Fruit fly (Drosophila melanogaster) whole organism, embryonic: Measurements from ENCODE around the gene Dsp1.

Source experiments
- Asciz ChIP-seq: fragments of 200-800 bp; sonication (Bioruptor generic); optimal IDR thresholded peaks from 2 replicates; lab custom pipeline; 2017; ENCODE audit warnings: missing biosample characterization, mild to moderate bottlenecking, missing genetic modification characterization, missing genetic modification reagents
- CG10543 ChIP-seq: fragments of 200-800 bp; sonication (Bioruptor generic); optimal IDR thresholded peaks from 3 replicates; lab custom pipeline; 2017; ENCODE audit warnings: missing biosample characterization, mild to moderate bottlenecking, missing genetic modification characterization, moderate library complexity
- CG10565 ChIP-seq: fragments of 200-800 bp; sonication (Bioruptor generic); optimal IDR thresholded peaks from 3 replicates; lab custom pipeline; 2016; ENCODE audit warnings: missing biosample characterization, mild to moderate bottlenecking, missing genetic modification characterization
- CG11085 ChIP-seq: fragments of 200-800 bp; sonication (Bioruptor generic); IDR thresholded peaks from 2 replicates; pipeline ENCODE4 v1.3.6; 2022; ENCODE audit warnings: missing biosample characterization, missing genetic modification characterization
- CG14014 ChIP-seq: fragments of 200-800 bp; sonication (Bioruptor generic); IDR thresholded peaks from 2 replicates; pipeline ENCODE4 v1.3.6; 2022; ENCODE audit warnings: missing biosample characterization, missing genetic modification characterization
- CG18599 ChIP-seq: fragments of 200-800 bp; sonication (Bioruptor generic); optimal IDR thresholded peaks from 3 replicates; lab custom pipeline; 2017; ENCODE audit warnings: missing biosample characterization, missing genetic modification characterization, mild to moderate bottlenecking, moderate library complexity, missing genetic modification reagents
- CG2116 ChIP-seq: fragments of 200-800 bp; sonication (Bioruptor generic); optimal IDR thresholded peaks from 3 replicates; lab custom pipeline; 2018; ENCODE audit warnings: missing biosample characterization, mild to moderate bottlenecking, missing genetic modification characterization
- CG42726 ChIP-seq: fragments of 200-800 bp; sonication (Bioruptor generic); IDR thresholded peaks from 2 replicates; pipeline ENCODE4 v1.3.6; 2022; ENCODE audit warnings: missing biosample characterization, missing genetic modification characterization; ENCODE audit not compliant: partially characterized antibody
- CG6254 ChIP-seq: fragments of 200-800 bp; sonication (Bioruptor generic); optimal IDR thresholded peaks from 3 replicates; lab custom pipeline; 2017; ENCODE audit warnings: mild to moderate bottlenecking, missing biosample characterization, missing genetic modification reagents, missing genetic modification characterization
- CG6272 ChIP-seq: fragments of 200-800 bp; sonication (Bioruptor generic); IDR thresholded peaks from 2 replicates; pipeline ENCODE4 v1.3.6; 2022; ENCODE audit warnings: missing biosample characterization, missing genetic modification characterization
- CG6654 ChIP-seq: fragments of 200-800 bp; sonication (Bioruptor generic); optimal IDR thresholded peaks from 2 replicates; lab custom pipeline; 2017; ENCODE audit warnings: missing biosample characterization, mild to moderate bottlenecking, missing genetic modification characterization
- CG6791 ChIP-seq: fragments of 200-800 bp; sonication (Bioruptor generic); IDR thresholded peaks from 3 replicates; pipeline ENCODE4 v1.3.6; 2022; ENCODE audit warnings: missing biosample characterization, missing genetic modification characterization; ENCODE audit not compliant: partially characterized antibody
- CG8281 ChIP-seq: fragments of 200-800 bp; sonication (Bioruptor generic); optimal IDR thresholded peaks from 2 replicates; lab custom pipeline; 2018; ENCODE audit warnings: missing biosample characterization, mild to moderate bottlenecking, missing genetic modification characterization, moderate library complexity
- CG8388 ChIP-seq: fragments of 200-800 bp; sonication (Bioruptor generic); optimal IDR thresholded peaks from 2 replicates; lab custom pipeline; 2019; ENCODE audit warnings: missing biosample characterization, mild to moderate bottlenecking, missing genetic modification characterization, moderate library complexity
- CG9215 ChIP-seq: fragments of 200-800 bp; sonication (Bioruptor generic); IDR thresholded peaks from 2 replicates; pipeline ENCODE4 v1.3.6; 2022; ENCODE audit warnings: missing biosample characterization, missing genetic modification characterization
- CG9797 ChIP-seq: fragments of 200-800 bp; sonication (Bioruptor generic); optimal IDR thresholded peaks from 3 replicates; lab custom pipeline; 2018; ENCODE audit warnings: missing biosample characterization, mild to moderate bottlenecking, missing genetic modification characterization
- CTCF ChIP-seq: fragments of 200-800 bp; sonication (Bioruptor generic); optimal IDR thresholded peaks from 2 replicates; lab custom pipeline; 2017; ENCODE audit warnings: missing biosample characterization, mild to moderate bottlenecking, missing genetic modification characterization, moderate library complexity
- D19A ChIP-seq: fragments of 200-800 bp; optimal IDR thresholded peaks from 3 replicates; lab custom pipeline; 2019; ENCODE audit warnings: missing biosample characterization, mild to moderate bottlenecking, missing genetic modification characterization, moderate library complexity
- Fer1 ChIP-seq: fragments of 200-800 bp; sonication (Bioruptor generic); optimal IDR thresholded peaks from 2 replicates; lab custom pipeline; 2017; ENCODE audit warnings: missing biosample characterization, mild to moderate bottlenecking, missing genetic modification characterization
- Gug ChIP-seq: fragments of 200-800 bp; sonication (Bioruptor generic); IDR thresholded peaks from 4 replicates; pipeline ENCODE4 v1.3.6; 2022; ENCODE audit warnings: missing biosample characterization, missing genetic modification characterization
- HmgD ChIP-seq: fragments of 200-800 bp; sonication (Bioruptor generic); optimal IDR thresholded peaks from 3 replicates; lab custom pipeline; 2016; ENCODE audit warnings: missing biosample characterization, missing genetic modification characterization
- Hmr ChIP-seq: fragments of 200-800 bp; sonication (Bioruptor generic); optimal IDR thresholded peaks from 3 replicates; lab custom pipeline; 2017; ENCODE audit warnings: mild to moderate bottlenecking, missing biosample characterization, missing genetic modification reagents, missing genetic modification characterization
- Hsf ChIP-seq: fragments of 200-800 bp; sonication (Bioruptor generic); optimal IDR thresholded peaks from 3 replicates; lab custom pipeline; 2016; ENCODE audit warnings: missing biosample characterization, missing genetic modification characterization
- NC2α ChIP-seq: fragments of 200-800 bp; sonication (Bioruptor generic); optimal IDR thresholded peaks from 2 replicates; lab custom pipeline; 2016; ENCODE audit warnings: missing biosample characterization, missing genetic modification characterization
- NC2β ChIP-seq: fragments of 200-800 bp; sonication (Bioruptor generic); optimal IDR thresholded peaks from 2 replicates; lab custom pipeline; 2016; ENCODE audit warnings: missing biosample characterization, missing genetic modification characterization
- PHDP ChIP-seq: fragments of 200-800 bp; sonication (Bioruptor generic); optimal IDR thresholded peaks from 3 replicates; lab custom pipeline; 2018; ENCODE audit warnings: missing biosample characterization, mild to moderate bottlenecking, missing genetic modification characterization, moderate library complexity
- Pdp1 ChIP-seq, 2 experiments: fragments of 200-800 bp; sonication (Bioruptor generic); optimal IDR thresholded peaks; 3 replicates each; lab custom pipeline; 2016; ENCODE audit warnings: missing biosample characterization in 2 of 2, missing genetic modification characterization in 2 of 2, mild to moderate bottlenecking in 1 of 2, moderate library complexity in 1 of 2
- Side ChIP-seq: fragments of 200-800 bp; sonication (Bioruptor generic); optimal IDR thresholded peaks from 2 replicates; lab custom pipeline; 2016; ENCODE audit warnings: missing biosample characterization, missing genetic modification characterization
- Trl ChIP-seq, 3 experiments: fragments of >200 bp in 2 of 3; fragments of 200-800 bp in 1 of 3; sonication (Bioruptor generic) in 1 of 3; optimal IDR thresholded peaks; 2 replicates in 1 of 3; 3 replicates in 2 of 3; lab custom pipeline; 2016 to 2017; ENCODE audit warnings: missing biosample characterization in 1 of 3, missing genetic modification characterization in 1 of 3
- bab2 ChIP-seq: fragments of 200-800 bp; sonication (Bioruptor generic); optimal IDR thresholded peaks from 2 replicates; lab custom pipeline; 2016; ENCODE audit warnings: missing biosample characterization, missing genetic modification characterization
- caup ChIP-seq: fragments of 200-800 bp; sonication (Bioruptor generic); optimal IDR thresholded peaks from 3 replicates; lab custom pipeline; 2017; ENCODE audit warnings: missing biosample characterization, mild to moderate bottlenecking, missing genetic modification characterization, moderate library complexity; ENCODE audit not compliant: severe bottlenecking
- da ChIP-seq: fragments of 200-800 bp; sonication (Bioruptor generic); optimal IDR thresholded peaks from 2 replicates; lab custom pipeline; 2016; ENCODE audit warnings: missing biosample characterization, missing genetic modification characterization
- dmrt11E ChIP-seq: fragments of 200-800 bp; sonication (Bioruptor generic); optimal IDR thresholded peaks from 3 replicates; lab custom pipeline; 2018; ENCODE audit warnings: missing biosample characterization, mild to moderate bottlenecking, missing genetic modification characterization, moderate library complexity
- h ChIP-seq: fragments of >200 bp; optimal IDR thresholded peaks from 2 replicates; lab custom pipeline; 2017
- inv ChIP-seq: fragments of 200-800 bp; sonication (Bioruptor generic); IDR thresholded peaks from 2 replicates; pipeline ENCODE4 v1.3.6; 2022; ENCODE audit warnings: missing biosample characterization, missing genetic modification characterization; ENCODE audit not compliant: partially characterized antibody
- lilli ChIP-seq: fragments of 200-800 bp; sonication (Bioruptor generic); optimal IDR thresholded peaks from 3 replicates; lab custom pipeline; 2016; ENCODE audit warnings: missing biosample characterization, missing genetic modification characterization
- maf-S ChIP-seq: fragments of 200-800 bp; sonication (Bioruptor generic); optimal IDR thresholded peaks from 2 replicates; lab custom pipeline; 2016; ENCODE audit warnings: missing biosample characterization, missing genetic modification characterization
- nmo ChIP-seq: fragments of 200-800 bp; sonication (Bioruptor generic); optimal IDR thresholded peaks from 2 replicates; lab custom pipeline; 2018; ENCODE audit warnings: missing biosample characterization, mild to moderate bottlenecking, missing genetic modification characterization, moderate library complexity
- nom ChIP-seq: fragments of 200-800 bp; sonication (Bioruptor generic); optimal IDR thresholded peaks from 2 replicates; lab custom pipeline; 2017; ENCODE audit warnings: missing biosample characterization, missing genetic modification characterization, mild to moderate bottlenecking, moderate library complexity, missing genetic modification reagents
- phol ChIP-seq: fragments of 200-800 bp; sonication (Bioruptor generic); optimal IDR thresholded peaks from 3 replicates; lab custom pipeline; 2018; ENCODE audit warnings: missing biosample characterization, mild to moderate bottlenecking, missing genetic modification characterization, moderate library complexity
- psq ChIP-seq: fragments of 200-800 bp; sonication (Bioruptor generic); optimal IDR thresholded peaks from 2 replicates; lab custom pipeline; 2017; ENCODE audit warnings: missing biosample characterization, missing genetic modification characterization
- ranshi ChIP-seq: fragments of 200-800 bp; sonication (Bioruptor generic); IDR thresholded peaks from 2 replicates; pipeline ENCODE4 v1.3.6; 2022; ENCODE audit warnings: missing biosample characterization, missing genetic modification characterization
- row ChIP-seq: fragments of 200-800 bp; sonication (Bioruptor generic); IDR thresholded peaks from 3 replicates; pipeline ENCODE4 v1.3.6; 2022; ENCODE audit warnings: missing biosample characterization, missing genetic modification characterization
- ssp ChIP-seq: fragments of 200-800 bp; sonication (Bioruptor generic); IDR thresholded peaks from 2 replicates; pipeline ENCODE4 v1.3.6; 2022; ENCODE audit warnings: missing biosample characterization, missing genetic modification characterization
- stc ChIP-seq: fragments of 200-800 bp; sonication (Bioruptor generic); IDR thresholded peaks from 2 replicates; pipeline ENCODE4 v1.3.6; 2022; ENCODE audit warnings: missing biosample characterization, missing genetic modification characterization
- tin ChIP-seq: fragments of 200-800 bp; sonication (Bioruptor generic); optimal IDR thresholded peaks from 3 replicates; lab custom pipeline; 2016; ENCODE audit warnings: missing biosample characterization, missing genetic modification characterization
- tll ChIP-seq, 2 experiments: fragments of 200-800 bp in 1 of 2; fragments of >200 bp in 1 of 2; sonication (Bioruptor generic) in 1 of 2; optimal IDR thresholded peaks; 2 replicates each; lab custom pipeline; 2017 to 2019; ENCODE audit warnings: missing biosample characterization in 2 of 2, missing genetic modification characterization in 2 of 2, mild to moderate bottlenecking in 1 of 2, moderate library complexity in 1 of 2
- zen2 ChIP-seq: fragments of 200-800 bp; sonication (Bioruptor generic); IDR thresholded peaks from 3 replicates; pipeline ENCODE4 v1.3.6; 2022; ENCODE audit warnings: missing biosample characterization, missing genetic modification characterization; ENCODE audit not compliant: partially characterized antibody

The Dsp1 gene

dm6 chrX:16286083-16286666 is 47.2 kb upstream of the Dsp1 start, which contains the start of gene UQCR-14 (continued):
- 0 out of 2 replicates have a peak, but pooled peaks have one; percentile 27 for TF ChIP-seq ranshi
- TF ChIP-seq tin (GFP tag; lab: Kevin White, UChicago) = no peak
- TF ChIP-seq inv (GFP tag; lab: Robert Waterston, UW) = peak; percentile 95
- TF ChIP-seq da (GFP tag; lab: Kevin White, UChicago) = no peak
- peak; percentile 3 for TF ChIP-seq CG10543 (GFP tag; lab: Kevin White, UChicago)
- TF ChIP-seq CG8281 (tag; lab: Kevin White, UChicago) = no peak
- TF ChIP-seq tll (GFP tag; optimal IDR thresholded peaks at IDR 0.05; lab: Kevin White, UChicago) = no peak
- no peak for TF ChIP-seq HmgD (GFP tag; lab: Kevin White, UChicago)
- no peak for TF ChIP-seq dmrt11E (tag; lab: Kevin White, UChicago)
- TF ChIP-seq caup = peak; percentile 17
- TF ChIP-seq ssp (GFP tag; lab: Robert Waterston, UW) = peak; percentile 44
- no peak for TF ChIP-seq psq
- peak; percentile 13; the same call in 1 of the 4 replicates for TF ChIP-seq Gug (GFP tag; lab: Robert Waterston, UW)
- TF ChIP-seq CG10565 (GFP tag; lab: Kevin White, UChicago) = no peak
- TF ChIP-seq Fer1 (GFP tag; lab: Kevin White, UChicago) = peak; percentile 21
- TF ChIP-seq CG14014 (GFP tag; lab: Robert Waterston, UW) = no peak
- TF ChIP-seq bab2 (GFP tag; lab: Kevin White, UChicago) = no peak
- TF ChIP-seq CG6254 = peak; percentile 6
- no peak for TF ChIP-seq CG8388
- TF ChIP-seq NC2β (GFP tag; lab: Kevin White, UChicago) = no peak
- TF ChIP-seq Pdp1 (GFP tag; optimal IDR thresholded peaks at IDR 0.05; lab: Kevin White, UChicago) = peak; percentile 13 to 95
- TF ChIP-seq zen2 = peak; percentile 91; the same call in 2 of the 3 replicates
- TF ChIP-seq stc = no peak
- peak; percentile 34 for TF ChIP-seq Hsf (GFP tag; lab: Kevin White, UChicago)
- TF ChIP-seq Trl (optimal IDR thresholded peaks at IDR 0.05; lab: Kevin White, UChicago) = no peak
- no peak for TF ChIP-seq Trl (GFP tag; optimal IDR thresholded peaks at IDR 0.05; lab: Kevin White, UChicago)
- TF ChIP-seq nom = peak; percentile 52
- peak; percentile 52 for TF ChIP-seq lilli (GFP tag; lab: Kevin White, UChicago)
- TF ChIP-seq maf-S (GFP tag; lab: Kevin White, UChicago) = no peak
- no peak for TF ChIP-seq Asciz (GFP tag; lab: Kevin White, UChicago)
- peak; percentile 98 for TF ChIP-seq CG42726 (GFP tag; lab: Robert Waterston, UW)
- TF ChIP-seq nmo (GFP tag; lab: Kevin White, UChicago) = peak; percentile 58
- peak; percentile 8 for TF ChIP-seq CTCF (GFP tag; lab: Kevin White, UChicago)
- TF ChIP-seq CG9797 (GFP tag; lab: Kevin White, UChicago) = peak; percentile 71
- TF ChIP-seq CG9215 (GFP tag; lab: Robert Waterston, UW) = no peak
- TF ChIP-seq PHDP (tag; lab: Kevin White, UChicago) = no peak
- peak; percentile 74 for TF ChIP-seq row (GFP tag; lab: Robert Waterston, UW)
- no peak for TF ChIP-seq CG11085 (GFP tag; lab: Robert Waterston, UW)
- no peak for TF ChIP-seq Side
- TF ChIP-seq CG18599 (GFP tag; lab: Kevin White, UChicago) = peak; percentile 18
- TF ChIP-seq CG6272 (GFP tag; lab: Robert Waterston, UW) = peak; percentile 44; the same call in 1 of the 2 replicates
- TF ChIP-seq NC2α (GFP tag; lab: Kevin White, UChicago) = no peak
- TF ChIP-seq CG6654 (GFP tag; lab: Kevin White, UChicago) = no peak
- peak; percentile 64 for TF ChIP-seq Hmr (GFP tag; lab: Kevin White, UChicago)
- TF ChIP-seq CG6791 (GFP tag; lab: Robert Waterston, UW) = peak; percentile 99
- TF ChIP-seq D19A (tag; lab: Kevin White, UChicago) = peak; percentile 12
- peak; percentile 99 for TF ChIP-seq CG2116 (GFP tag; lab: Kevin White, UChicago)
- peak; percentile 39 for TF ChIP-seq phol
- TF ChIP-seq h = no peak
